Fruit fly (Drosophila melanogaster): ENCODE measurements around the gene CG4198.

DNA sequence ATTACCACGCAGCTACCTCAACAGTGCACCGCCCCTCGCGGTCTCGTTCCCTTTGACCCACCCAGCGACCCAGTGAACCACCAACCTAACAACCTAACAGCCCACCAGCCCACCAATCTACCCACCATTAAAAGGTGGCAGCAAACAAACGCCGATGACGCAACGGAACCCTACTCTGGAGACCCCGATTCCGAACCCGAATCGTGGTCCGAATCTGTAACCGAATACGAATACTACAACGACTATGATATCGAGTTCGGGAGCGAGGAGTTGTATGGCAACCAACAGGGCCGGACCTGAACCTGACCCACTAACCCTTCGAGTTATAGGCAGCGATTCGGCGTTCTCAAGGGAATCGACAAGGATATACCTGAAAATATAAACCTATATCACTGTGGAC, 24.3 kb downstream of the CG4198 start:
- TF ChIP-seq CG9948 (tag; optimal IDR thresholded peaks at IDR 0.05) (no peak), CG34367 (tag; optimal IDR thresholded peaks at IDR 0.05) (no peak), CG32121 (GFP tag; IDR thresholded peaks at IDR 0.05) (no peak), CG15710 (tag; optimal IDR thresholded peaks at IDR 0.05) (no peak), CG12605 (GFP tag; IDR thresholded peaks at IDR 0.05) (no peak), CG8301 (tag; optimal IDR thresholded peaks at IDR 0.05) (no peak), CG10348 (GFP tag; IDR thresholded peaks at IDR 0.05) (no peak), EcR (GFP tag; optimal IDR thresholded peaks at IDR 0.05) (no peak), D1 (tag; optimal IDR thresholded peaks at IDR 0.05) (no peak), Ets98B (GFP tag; IDR thresholded peaks at IDR 0.05) (no peak), CG4496 (GFP tag; IDR thresholded peaks at IDR 0.05) (no peak), gl (tag; optimal IDR thresholded peaks at IDR 0.05) (no peak), fd96Ca (GFP tag; IDR thresholded peaks at IDR 0.05) (no peak)
